Fruit fly (Drosophila melanogaster): Measurements from ENCODE around the gene spd-2.

spd-2 gene

DNA sequence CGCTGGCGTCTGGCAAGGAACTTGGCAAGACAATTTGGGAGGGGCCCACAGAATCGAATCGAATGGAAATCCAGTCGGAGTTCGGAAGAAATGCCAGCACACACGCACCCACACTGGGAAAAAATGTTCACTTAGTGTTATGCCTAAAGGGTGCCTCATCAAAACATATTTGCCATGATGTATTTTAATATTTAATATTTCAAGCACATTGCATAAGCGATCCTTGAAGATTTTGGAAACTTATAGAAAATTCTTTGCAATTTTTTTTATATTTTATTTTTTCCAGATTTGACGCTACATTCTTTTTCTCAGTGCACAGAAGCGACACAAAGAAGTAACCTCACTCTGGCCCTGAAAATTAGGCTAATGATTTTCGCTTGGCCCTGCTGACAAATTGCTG is 28.7 kb downstream of the spd-2 start:
- TF ChIP-seq Hr38 (GFP tag; optimal IDR thresholded peaks at IDR 0.05) (no peak), CG16779 (tag; optimal IDR thresholded peaks at IDR 0.05) (no peak), dac (GFP tag; optimal IDR thresholded peaks at IDR 0.05) (no peak), CG8632 (GFP tag; optimal IDR thresholded peaks at IDR 0.05) (no peak), CG32006 (GFP tag; optimal IDR thresholded peaks at IDR 0.05) (no peak), Sox102F (GFP tag; optimal IDR thresholded peaks at IDR 0.05) (no peak), CG1621 (tag; optimal IDR thresholded peaks at IDR 0.05) (no peak), Gug (GFP tag; IDR thresholded peaks at IDR 0.05) (no peak), Eip93F (GFP tag; optimal IDR thresholded peaks at IDR 0.05) (no peak), ss (GFP tag; optimal IDR thresholded peaks at IDR 0.05) (no peak), CG3919 (GFP tag; optimal IDR thresholded peaks at IDR 0.05) (no peak), acj6 (GFP tag; optimal IDR thresholded peaks at IDR 0.05) (no peak), CG6276 (GFP tag; optimal IDR thresholded peaks at IDR 0.05) (no peak), CG11902 (GFP tag; optimal IDR thresholded peaks at IDR 0.05) (no peak), OdsH (GFP tag; optimal IDR thresholded peaks at IDR 0.05) (no peak), vri (GFP tag; optimal IDR thresholded peaks at IDR 0.05) (no peak), Sox15 (GFP tag; optimal IDR thresholded peaks at IDR 0.05) (no peak)

DNA sequence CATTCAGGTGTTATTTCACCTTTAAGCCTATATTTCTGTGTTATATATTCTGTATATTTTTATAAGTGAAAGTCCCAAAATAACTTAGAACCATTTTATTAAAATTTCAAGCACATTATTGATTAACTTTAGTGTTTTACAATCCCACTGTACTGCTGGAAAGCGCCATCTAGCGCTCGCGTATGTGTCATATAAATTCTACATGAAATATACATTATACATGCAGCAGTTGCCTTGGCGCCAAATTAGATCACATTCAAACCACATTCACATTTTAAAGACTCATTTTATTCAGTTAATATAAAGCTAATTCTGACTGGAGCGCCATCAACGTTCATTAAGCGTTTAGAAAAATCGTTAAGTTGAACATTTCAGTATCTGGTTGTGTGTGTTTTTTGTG is 31.5 kb downstream of the spd-2 start:
- TF ChIP-seq CG6792 (GFP tag; optimal IDR thresholded peaks at IDR 0.05), result no peak
- no peak for TF ChIP-seq CG11294 (GFP tag; IDR thresholded peaks at IDR 0.05)
- no peak for TF ChIP-seq eg (GFP tag; IDR thresholded peaks at IDR 0.05)
- no peak for TF ChIP-seq Eip93F (GFP tag; optimal IDR thresholded peaks at IDR 0.05)
- no peak for TF ChIP-seq dsx (GFP tag; optimal IDR thresholded peaks at IDR 0.05; ENCODE audit: poor library complexity, severe bottlenecking)
- TF ChIP-seq CG16779 (tag; optimal IDR thresholded peaks at IDR 0.05), result no peak
- no peak for TF ChIP-seq Hr4 (GFP tag; optimal IDR thresholded peaks at IDR 0.05)
- no peak for TF ChIP-seq CG6276 (GFP tag; optimal IDR thresholded peaks at IDR 0.05)
- no peak for TF ChIP-seq CG9139 (GFP tag; optimal IDR thresholded peaks at IDR 0.05)

DNA sequence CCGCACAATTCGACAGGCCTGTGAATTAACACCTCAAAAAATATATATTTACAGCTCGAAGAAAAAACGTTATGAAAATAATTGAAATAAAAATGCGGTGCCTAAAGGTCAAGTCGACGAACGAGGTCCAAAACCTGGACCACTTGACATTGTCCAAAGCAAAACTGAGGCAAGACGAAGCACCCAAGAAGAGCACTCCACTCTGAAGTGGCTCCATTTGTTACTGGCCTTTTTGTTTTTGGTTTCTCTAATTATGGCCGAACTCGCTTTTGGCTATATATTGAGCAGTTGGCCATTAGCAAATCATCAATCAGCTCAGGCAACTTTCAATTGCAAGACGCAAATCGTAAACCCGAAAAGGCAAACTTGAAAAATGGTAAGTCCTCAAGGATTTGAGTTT is 38.3 kb downstream of the spd-2 start, which contains the start of gene CG4229:
Gene CG4229, plus strand, starts transcription at position 301 of the 400 bp plus-strand sequence.
- TF ChIP-seq CG11762 (GFP tag; optimal IDR thresholded peaks at IDR 0.05; ENCODE audit: insufficient read depth) (no peak), ss (GFP tag; optimal IDR thresholded peaks at IDR 0.05) (no peak), CG6808 (GFP tag; optimal IDR thresholded peaks at IDR 0.05) (no peak), dsx (GFP tag; optimal IDR thresholded peaks at IDR 0.05; ENCODE audit: poor library complexity, severe bottlenecking) (no peak), dac (GFP tag; optimal IDR thresholded peaks at IDR 0.05) (no peak), spab (GFP tag; optimal IDR thresholded peaks at IDR 0.05) (no peak), vri (GFP tag; optimal IDR thresholded peaks at IDR 0.05) (no peak), Sox14 (GFP tag; optimal IDR thresholded peaks at IDR 0.05) (no peak), Hr39 (GFP tag; optimal IDR thresholded peaks at IDR 0.05) (no peak), Hr38 (GFP tag; optimal IDR thresholded peaks at IDR 0.05) (no peak), CG32006 (GFP tag; optimal IDR thresholded peaks at IDR 0.05) (no peak), CG3919 (GFP tag; optimal IDR thresholded peaks at IDR 0.05) (no peak), CG4318 (GFP tag; optimal IDR thresholded peaks at IDR 0.05) (no peak), Hr4 (GFP tag; optimal IDR thresholded peaks at IDR 0.05) (no peak), salr (GFP tag; optimal IDR thresholded peaks at IDR 0.05) (no peak), Sox102F (GFP tag; optimal IDR thresholded peaks at IDR 0.05) (no peak), CG8319 (GFP tag; optimal IDR thresholded peaks at IDR 0.05) (no peak), CG16779 (tag; optimal IDR thresholded peaks at IDR 0.05) (no peak), CG34406 (GFP tag; optimal IDR thresholded peaks at IDR 0.05) (no peak), CG7368 (GFP tag; optimal IDR thresholded peaks at IDR 0.05) (no peak)

DNA sequence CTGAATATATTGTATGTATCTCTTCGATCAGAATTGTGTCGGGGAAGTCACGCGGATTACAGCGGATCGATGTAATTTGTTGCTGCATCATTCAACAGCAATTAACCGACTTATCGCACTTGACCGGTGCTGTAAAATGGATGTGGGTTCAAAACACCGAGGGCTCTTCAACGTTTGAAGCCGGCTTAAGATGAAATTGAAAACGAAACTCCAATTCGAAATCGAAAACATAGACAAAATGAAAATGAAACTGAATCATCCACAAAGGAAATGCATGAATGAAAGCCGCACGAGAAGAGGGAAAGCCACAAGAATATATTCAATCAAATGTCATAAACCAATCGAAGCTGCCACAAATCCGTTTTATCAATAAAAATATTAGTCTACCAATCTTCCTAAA is 48.7 kb downstream of the spd-2 start:
- TF ChIP-seq vri (GFP tag; optimal IDR thresholded peaks at IDR 0.05) (no peak), CG3032 (tag; optimal IDR thresholded peaks at IDR 0.05) (no peak), Blimp-1 (GFP tag; optimal IDR thresholded peaks at IDR 0.05) (no peak), CG6163 (GFP tag; IDR thresholded peaks at IDR 0.05) (no peak), CG6792 (GFP tag; optimal IDR thresholded peaks at IDR 0.05) (no peak), Eip75B (GFP tag; optimal IDR thresholded peaks at IDR 0.05) (no peak), Lpt (GFP tag; optimal IDR thresholded peaks at IDR 0.05) (no peak), Smox (GFP tag; optimal IDR thresholded peaks at IDR 0.05) (no peak), acj6 (GFP tag; optimal IDR thresholded peaks at IDR 0.05) (no peak), CG10631 (GFP tag; optimal IDR thresholded peaks at IDR 0.05) (no peak), pdm3 (GFP tag; optimal IDR thresholded peaks at IDR 0.05) (no peak), spab (GFP tag; optimal IDR thresholded peaks at IDR 0.05) (no peak), OdsH (GFP tag; optimal IDR thresholded peaks at IDR 0.05) (no peak), CG31627 (GFP tag; optimal IDR thresholded peaks at IDR 0.05) (no peak), CG4318 (GFP tag; optimal IDR thresholded peaks at IDR 0.05) (no peak), CG10669 (GFP tag; optimal IDR thresholded peaks at IDR 0.05) (no peak), Met (GFP tag; optimal IDR thresholded peaks at IDR 0.05) (no peak), Eip78C (GFP tag) (no peak)
